Fruit fly (Drosophila melanogaster): Measurements from ENCODE around the gene Meltrin.

DNA sequence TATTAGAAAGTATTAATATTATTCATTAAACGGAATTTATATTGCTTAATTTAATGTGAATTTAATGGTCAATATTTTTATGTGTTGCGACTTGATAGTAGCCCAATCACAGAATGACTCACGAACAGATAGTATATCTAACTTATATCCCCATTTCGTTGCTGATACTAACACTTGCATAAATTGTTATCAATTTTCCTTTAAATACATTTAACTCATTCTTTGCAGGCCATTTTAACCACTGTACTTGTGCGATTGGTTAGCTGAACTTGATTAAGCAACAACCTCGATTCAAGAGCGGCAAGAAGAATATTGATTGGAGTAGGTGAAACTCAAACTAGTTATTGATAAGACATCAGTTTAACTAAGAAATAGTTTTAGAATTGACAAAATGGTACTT is 1.4 kb downstream of the Meltrin start:
- TF ChIP-seq pan (optimal IDR thresholded peaks at IDR 0.05) (no peak), CG8478 (optimal IDR thresholded peaks at IDR 0.05) (no peak), EcR (GFP tag; optimal IDR thresholded peaks at IDR 0.05) (no peak), usp (GFP tag; optimal IDR thresholded peaks at IDR 0.05) (no peak), Dll (optimal IDR thresholded peaks at IDR 0.05) (no peak), psq (optimal IDR thresholded peaks at IDR 0.05) (no peak)

All from whole organism.